Fruit fly (Drosophila melanogaster) whole organism, embryonic: ENCODE measurements around the gene CG31064.

Experiments used
- Antp ChIP-seq: fragments of 200-800 bp; sonication (Bioruptor generic); optimal IDR thresholded peaks from 3 replicates; lab custom pipeline; 2016; ENCODE audit warnings: missing biosample characterization, missing genetic modification characterization
- Atf6 ChIP-seq: fragments of 200-800 bp; sonication (Bioruptor generic); IDR thresholded peaks from 2 replicates; pipeline ENCODE4 v1.3.6; 2022; ENCODE audit warnings: missing biosample characterization, missing genetic modification characterization
- CG10654 ChIP-seq: fragments of 200-800 bp; sonication (Bioruptor generic); optimal IDR thresholded peaks from 2 replicates; lab custom pipeline; 2016; ENCODE audit warnings: missing biosample characterization, missing genetic modification characterization
- CG10979 ChIP-seq: fragments of 200-800 bp; sonication (Bioruptor generic); optimal IDR thresholded peaks from 2 replicates; lab custom pipeline; 2018; ENCODE audit warnings: missing biosample characterization, mild to moderate bottlenecking, missing genetic modification characterization, moderate library complexity
- CG12155 ChIP-seq: fragments of 200-800 bp; sonication (Bioruptor generic); optimal IDR thresholded peaks from 3 replicates; lab custom pipeline; 2016; ENCODE audit warnings: missing biosample characterization, missing genetic modification characterization
- CG1233 ChIP-seq: fragments of 200-800 bp; sonication (Bioruptor generic); optimal IDR thresholded peaks from 4 replicates; lab custom pipeline; 2018; ENCODE audit warnings: missing biosample characterization, mild to moderate bottlenecking, missing genetic modification characterization
- CG12659 ChIP-seq: fragments of 200-800 bp; sonication (Bioruptor generic); optimal IDR thresholded peaks from 3 replicates; lab custom pipeline; 2017; ENCODE audit warnings: mild to moderate bottlenecking, missing biosample characterization, missing genetic modification reagents, missing genetic modification characterization
- CG12744 ChIP-seq: fragments of 200-800 bp; sonication (Bioruptor generic); optimal IDR thresholded peaks from 2 replicates; lab custom pipeline; 2016; ENCODE audit warnings: missing biosample characterization, missing genetic modification characterization
- CG13775 ChIP-seq: fragments of 200-800 bp; sonication (Bioruptor generic); optimal IDR thresholded peaks from 3 replicates; lab custom pipeline; 2017; ENCODE audit warnings: missing biosample characterization, mild to moderate bottlenecking, missing genetic modification characterization
- CG14014 ChIP-seq: fragments of 200-800 bp; sonication (Bioruptor generic); IDR thresholded peaks from 2 replicates; pipeline ENCODE4 v1.3.6; 2022; ENCODE audit warnings: missing biosample characterization, missing genetic modification characterization
- CG1529 ChIP-seq: fragments of 200-800 bp; sonication (Bioruptor generic); optimal IDR thresholded peaks from 3 replicates; lab custom pipeline; 2018; ENCODE audit warnings: missing biosample characterization, missing genetic modification characterization
- CG1832 ChIP-seq: fragments of 200-800 bp; sonication (Bioruptor generic); optimal IDR thresholded peaks from 2 replicates; lab custom pipeline; 2017; ENCODE audit warnings: missing biosample characterization, mild to moderate bottlenecking, missing genetic modification characterization, inconsistent platforms
- CG2199 ChIP-seq: fragments of 200-800 bp; sonication (Bioruptor generic); IDR thresholded peaks from 3 replicates; pipeline ENCODE4 v1.3.6; 2022; ENCODE audit warnings: missing biosample characterization, missing genetic modification characterization
- CG2202 ChIP-seq: fragments of 200-800 bp; sonication (Bioruptor generic); optimal IDR thresholded peaks from 2 replicates; lab custom pipeline; 2018; ENCODE audit warnings: missing biosample characterization, mild to moderate bottlenecking, missing genetic modification characterization
- CG30431 ChIP-seq: fragments of 200-800 bp; sonication (Bioruptor generic); optimal IDR thresholded peaks from 2 replicates; lab custom pipeline; 2017; ENCODE audit warnings: missing biosample characterization, missing genetic modification characterization
- CG31224 ChIP-seq: fragments of 200-800 bp; sonication (Bioruptor generic); IDR thresholded peaks from 2 replicates; pipeline ENCODE4 v1.3.6; 2022; ENCODE audit warnings: missing biosample characterization, missing genetic modification characterization
- CG32532 ChIP-seq: fragments of 200-800 bp; sonication (Bioruptor generic); IDR thresholded peaks from 2 replicates; pipeline ENCODE4 v1.3.6; 2022; ENCODE audit warnings: missing biosample characterization, missing genetic modification characterization
- CG4282 ChIP-seq: fragments of 200-800 bp; sonication (Bioruptor generic); optimal IDR thresholded peaks from 2 replicates; lab custom pipeline; 2016; ENCODE audit warnings: missing biosample characterization, missing genetic modification characterization
- CG7963 ChIP-seq: fragments of 200-800 bp; sonication (Bioruptor generic); IDR thresholded peaks from 3 replicates; pipeline ENCODE4 v1.3.6; 2022; ENCODE audit warnings: missing biosample characterization, missing genetic modification characterization; ENCODE audit not compliant: partially characterized antibody
- CoRest ChIP-seq: fragments of 200-800 bp; sonication (Bioruptor generic); optimal IDR thresholded peaks from 3 replicates; lab custom pipeline; 2018; ENCODE audit warnings: missing biosample characterization, mild to moderate bottlenecking, missing genetic modification characterization, moderate library complexity
- Dad ChIP-seq: fragments of 200-800 bp; sonication (Bioruptor generic); optimal IDR thresholded peaks from 3 replicates; lab custom pipeline; 2016; ENCODE audit warnings: missing biosample characterization, missing genetic modification characterization
- Eip74EF ChIP-seq, 2 experiments: fragments of 200-800 bp in 1 of 2; fragments of >200 bp in 1 of 2; sonication (Bioruptor generic) in 1 of 2; optimal IDR thresholded peaks; 2 replicates each; lab custom pipeline; 2017 to 2019; ENCODE audit warnings: missing biosample characterization in 2 of 2, missing genetic modification characterization in 2 of 2, mild to moderate bottlenecking in 1 of 2, moderate library complexity in 1 of 2
- Fer1 ChIP-seq: fragments of 200-800 bp; sonication (Bioruptor generic); optimal IDR thresholded peaks from 2 replicates; lab custom pipeline; 2017; ENCODE audit warnings: missing biosample characterization, mild to moderate bottlenecking, missing genetic modification characterization
- Hr39 ChIP-seq: fragments of >200 bp; optimal IDR thresholded peaks from 2 replicates; lab custom pipeline; 2017
- Lpt ChIP-seq: fragments of >200 bp; optimal IDR thresholded peaks from 2 replicates; lab custom pipeline; 2018; ENCODE audit warnings: missing biosample characterization, missing genetic modification characterization
- MBD-R2 ChIP-seq: fragments of 200-800 bp; sonication (Bioruptor generic); IDR thresholded peaks from 2 replicates; pipeline ENCODE4 v1.3.6; 2022; ENCODE audit warnings: missing biosample characterization, missing genetic modification characterization
- Mes4 ChIP-seq: fragments of 200-800 bp; sonication (Bioruptor generic); optimal IDR thresholded peaks from 2 replicates; lab custom pipeline; 2016; ENCODE audit warnings: missing biosample characterization, missing genetic modification characterization
- Oli ChIP-seq: fragments of 200-800 bp; sonication (Bioruptor generic); optimal IDR thresholded peaks from 2 replicates; lab custom pipeline; 2018; ENCODE audit warnings: missing biosample characterization, mild to moderate bottlenecking, missing genetic modification characterization, moderate library complexity
- Sry-δ ChIP-seq: fragments of 200-800 bp; sonication (Bioruptor generic); optimal IDR thresholded peaks from 2 replicates; lab custom pipeline; 2016; ENCODE audit warnings: missing biosample characterization, missing genetic modification characterization
- bcd ChIP-seq: fragments of 200-800 bp; sonication (Bioruptor generic); optimal IDR thresholded peaks from 2 replicates; lab custom pipeline; 2017; ENCODE audit warnings: missing biosample characterization, mild to moderate bottlenecking, missing genetic modification characterization
- cato ChIP-seq: fragments of 200-800 bp; sonication (Bioruptor generic); optimal IDR thresholded peaks from 2 replicates; lab custom pipeline; 2016; ENCODE audit warnings: missing biosample characterization, missing genetic modification characterization, borderline replicate concordance
- cg ChIP-seq: fragments of 200-800 bp; sonication (Bioruptor generic); optimal IDR thresholded peaks from 3 replicates; lab custom pipeline; 2019; ENCODE audit warnings: missing biosample characterization, mild to moderate bottlenecking, missing genetic modification characterization, moderate library complexity
- chn ChIP-seq: fragments of 200-800 bp; sonication (Bioruptor generic); optimal IDR thresholded peaks from 2 replicates; lab custom pipeline; 2016; ENCODE audit warnings: missing biosample characterization, missing genetic modification characterization
- corto ChIP-seq: fragments of 200-800 bp; sonication (Bioruptor generic); optimal IDR thresholded peaks from 2 replicates; lab custom pipeline; 2016; ENCODE audit warnings: missing biosample characterization, mild to moderate bottlenecking, missing genetic modification characterization, moderate library complexity
- esg ChIP-seq: fragments of 200-800 bp; sonication (Bioruptor generic); conservative IDR thresholded peaks from 2 replicates; pipeline ENCODE4 v1.3.6; 2022; ENCODE audit warnings: missing biosample characterization, missing genetic modification characterization
- fd3F ChIP-seq: fragments of 200-800 bp; sonication (Bioruptor generic); optimal IDR thresholded peaks from 2 replicates; lab custom pipeline; 2018; ENCODE audit warnings: missing biosample characterization, mild to moderate bottlenecking, missing genetic modification characterization, moderate library complexity
- gcm ChIP-seq: fragments of 200-800 bp; sonication (Bioruptor generic); optimal IDR thresholded peaks from 2 replicates; lab custom pipeline; 2019; ENCODE audit warnings: missing biosample characterization, mild to moderate bottlenecking, missing genetic modification characterization, moderate library complexity
- gfzf ChIP-seq: fragments of 200-800 bp; sonication (Bioruptor generic); optimal IDR thresholded peaks from 2 replicates; lab custom pipeline; 2016; ENCODE audit warnings: missing biosample characterization, mild to moderate bottlenecking, missing genetic modification characterization, moderate library complexity
- oc ChIP-seq: fragments of 200-800 bp; sonication (Bioruptor generic); optimal IDR thresholded peaks from 2 replicates; lab custom pipeline; 2018; ENCODE audit warnings: missing biosample characterization, mild to moderate bottlenecking, missing genetic modification characterization, moderate library complexity
- odd ChIP-seq: fragments of 200-800 bp; sonication (Bioruptor generic); optimal IDR thresholded peaks from 2 replicates; lab custom pipeline; 2017; ENCODE audit warnings: missing biosample characterization, mild to moderate bottlenecking, missing genetic modification characterization
- psq ChIP-seq: fragments of 200-800 bp; sonication (Bioruptor generic); optimal IDR thresholded peaks from 2 replicates; lab custom pipeline; 2017; ENCODE audit warnings: missing biosample characterization, missing genetic modification characterization
- ro ChIP-seq: fragments of 200-800 bp; sonication (Bioruptor generic); IDR thresholded peaks from 2 replicates; pipeline ENCODE4 v1.3.6; 2022; ENCODE audit warnings: missing biosample characterization, missing genetic modification characterization
- sim ChIP-seq: fragments of 200-800 bp; sonication (Bioruptor generic); IDR thresholded peaks from 2 replicates; pipeline ENCODE4 v1.3.6; 2022; ENCODE audit warnings: missing biosample characterization, missing genetic modification characterization
- sima ChIP-seq: fragments of 200-800 bp; sonication (Bioruptor generic); optimal IDR thresholded peaks from 2 replicates; lab custom pipeline; 2016; ENCODE audit warnings: missing biosample characterization, missing genetic modification characterization
- tgo ChIP-seq: fragments of 200-800 bp; sonication (Bioruptor generic); IDR thresholded peaks from 3 replicates; pipeline ENCODE4 v1.3.6; 2022; ENCODE audit warnings: missing biosample characterization, missing genetic modification characterization
- toy ChIP-seq: fragments of 200-800 bp; sonication (Bioruptor generic); IDR thresholded peaks from 2 replicates; pipeline ENCODE4 v1.3.6; 2022; ENCODE audit warnings: missing biosample characterization, missing genetic modification characterization
- trem ChIP-seq: fragments of 200-800 bp; optimal IDR thresholded peaks from 3 replicates; lab custom pipeline; 2019; ENCODE audit warnings: missing biosample characterization, mild to moderate bottlenecking, missing genetic modification characterization, moderate library complexity
- tx ChIP-seq: fragments of 200-800 bp; sonication (Bioruptor generic); optimal IDR thresholded peaks from 2 replicates; lab custom pipeline; 2016; ENCODE audit warnings: missing biosample characterization, missing genetic modification characterization
- usp ChIP-seq: fragments of >200 bp; optimal IDR thresholded peaks from 2 replicates; lab custom pipeline; 2017; ENCODE audit warnings: missing biosample characterization, missing genetic modification characterization
- wor ChIP-seq: fragments of 200-800 bp; sonication (Bioruptor generic); IDR thresholded peaks from 2 replicates; pipeline ENCODE4 v1.3.6; 2022; ENCODE audit warnings: missing biosample characterization, missing genetic modification characterization

The CG31064 gene

dm6 chr3R:27281022-27281810 is 42.3 kb upstream of the CG31064 start (continued):
- TF ChIP-seq oc (peak; percentile 95), CG2202 (tag; lab: Kevin White, UChicago) (peak; percentile 81), ro (GFP tag; lab: Robert Waterston, UW) (peak; percentile 88), Lpt (GFP tag; lab: Kevin White, UChicago) (no peak), CG12659 (GFP tag; lab: Kevin White, UChicago) (peak; percentile 97), corto (GFP tag; lab: Kevin White, UChicago) (peak; percentile 80), Hr39 (no peak), cato (GFP tag; lab: Kevin White, UChicago) (peak; percentile 81), CG30431 (peak; percentile 97), odd (GFP tag; lab: Kevin White, UChicago) (peak; percentile 93), bcd (peak; percentile 96), Oli (tag; lab: Kevin White, UChicago) (peak; percentile 97), cg (peak; percentile 94), CG4282 (GFP tag; lab: Kevin White, UChicago) (peak; percentile 92), CG1832 (peak; percentile 35), CG2199 (GFP tag; lab: Robert Waterston, UW) (peak; percentile 96; the same call in 2 of the 3 replicates), Atf6 (GFP tag; lab: Robert Waterston, UW) (peak; percentile 96), psq (GFP tag; lab: Kevin White, UChicago) (peak; percentile 64), trem (peak; percentile 89), tx (GFP tag; lab: Kevin White, UChicago) (peak; percentile 91), CG32532 (peak; percentile 98), chn (GFP tag; lab: Kevin White, UChicago) (peak; percentile 97), CG1529 (GFP tag; lab: Kevin White, UChicago) (peak; percentile 92), sima (GFP tag; lab: Kevin White, UChicago) (peak; percentile 64), gfzf (GFP tag; lab: Kevin White, UChicago) (no peak), CG12744 (GFP tag; lab: Kevin White, UChicago) (peak; percentile 90), CoRest (tag; lab: Kevin White, UChicago) (peak; percentile 94), fd3F (GFP tag; lab: Kevin White, UChicago) (peak; percentile 95), CG31224 (peak; percentile 93), usp (no peak), Antp (GFP tag; lab: Kevin White, UChicago) (peak; percentile 97), esg (GFP tag; lab: Robert Waterston, UW) (peak; percentile 96), CG13775 (GFP tag; lab: Kevin White, UChicago) (peak; percentile 92), sim (peak; percentile 91), Dad (peak; percentile 93), toy (GFP tag; lab: Robert Waterston, UW) (peak; percentile 86), CG1233 (peak; percentile 92), Fer1 (peak; percentile 97), Mes4 (peak; percentile 92), Sry-δ (GFP tag; lab: Kevin White, UChicago) (peak; percentile 62), gcm (GFP tag; lab: Kevin White, UChicago) (peak; percentile 90), CG7963 (GFP tag; lab: Robert Waterston, UW) (peak; percentile 54; the same call in 1 of the 3 replicates), CG12155 (GFP tag; lab: Kevin White, UChicago) (peak; percentile 98), tgo (GFP tag; lab: Robert Waterston, UW) (peak; percentile 97), CG14014 (GFP tag; lab: Robert Waterston, UW) (peak; percentile 97), wor (GFP tag; lab: Robert Waterston, UW) (peak; percentile 93), MBD-R2 (GFP tag; lab: Robert Waterston, UW) (peak; percentile 95), Eip74EF (GFP tag; optimal IDR thresholded peaks at IDR 0.05; lab: Kevin White, UChicago) (peak in 1 of 2 experiments; percentile 88), CG10654 (GFP tag; lab: Kevin White, UChicago) (peak; percentile 92), CG10979 (tag; lab: Kevin White, UChicago) (peak; percentile 91)
